Worm (Caenorhabditis elegans) whole organism, L4/young adult: ENCODE measurements around the gene F43B10.1.

Experiments
- W03F9.2 ChIP-seq: fragments of 150-350 bp; optimal IDR thresholded peaks from 2 replicates; lab custom pipeline; 2014; ENCODE audit warnings: missing biosample characterization, missing genetic modification characterization
- dao-5 ChIP-seq: sonication (generic microtip); optimal IDR thresholded peaks from 2 replicates; lab custom pipeline; 2016; ENCODE audit warnings: missing genotype, missing genetic modification characterization, moderate library complexity, missing compliant biosample characterization
- him-1 ChIP-seq: sonication (generic microtip); optimal IDR thresholded peaks from 2 replicates; lab custom pipeline; 2016; ENCODE audit warnings: missing genotype, missing genetic modification reagents, missing genetic modification characterization, missing compliant biosample characterization

Gene F43B10.1

ce11 chrX:16678097-16678496 lies 15.5 kb upstream of the F43B10.1 start:
- TF ChIP-seq dao-5 (tag; lab: Kevin White, UChicago) (no peak), W03F9.2 (tag; lab: Kevin White, UChicago) (no peak), him-1 (no peak)

DNA sequence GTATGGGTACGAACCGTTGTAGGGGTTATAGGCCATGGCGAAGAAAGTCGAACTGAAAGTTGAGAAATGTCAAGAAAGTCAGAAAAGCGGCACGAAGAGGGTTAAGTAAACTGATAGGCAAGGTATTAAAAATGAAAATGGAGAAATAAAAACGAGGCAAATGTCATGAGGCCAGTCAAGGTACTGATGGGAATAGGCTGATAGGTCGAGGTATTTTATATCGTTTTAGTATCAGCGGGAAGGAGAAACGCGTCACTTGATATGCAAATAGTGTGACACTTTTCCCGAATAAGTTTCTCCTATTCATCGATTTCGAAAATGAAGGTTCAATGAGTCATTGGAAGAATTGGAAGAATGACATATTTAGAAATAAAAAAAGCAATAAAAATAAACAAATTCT lies 15.0 kb upstream of the F43B10.1 start, which contains the start of gene F22H10.3:
Gene F22H10.3, minus strand, starts transcription at position 36 of the 400 bp plus-strand sequence.
- no peak for TF ChIP-seq him-1
- no peak for TF ChIP-seq W03F9.2 (tag; lab: Kevin White, UChicago)
- no peak for TF ChIP-seq dao-5 (tag; lab: Kevin White, UChicago)

- TF ChIP-seq W03F9.2 (tag; lab: Kevin White, UChicago): no peak
- no peak for TF ChIP-seq him-1
- TF ChIP-seq dao-5 (tag; lab: Kevin White, UChicago): no peak
Measured at ce11 chrX:16675712-16676111, 13.1 kb upstream of the F43B10.1 start.

ce11 chrX:16674632-16675031 lies 12.0 kb upstream of the F43B10.1 start, which contains the start of gene tag-343:
Gene tag-343 (minus strand): TSS chrX:16674732.
- TF ChIP-seq dao-5 (tag; lab: Kevin White, UChicago) (no peak), W03F9.2 (tag; lab: Kevin White, UChicago) (no peak), him-1 (no peak)

DNA sequence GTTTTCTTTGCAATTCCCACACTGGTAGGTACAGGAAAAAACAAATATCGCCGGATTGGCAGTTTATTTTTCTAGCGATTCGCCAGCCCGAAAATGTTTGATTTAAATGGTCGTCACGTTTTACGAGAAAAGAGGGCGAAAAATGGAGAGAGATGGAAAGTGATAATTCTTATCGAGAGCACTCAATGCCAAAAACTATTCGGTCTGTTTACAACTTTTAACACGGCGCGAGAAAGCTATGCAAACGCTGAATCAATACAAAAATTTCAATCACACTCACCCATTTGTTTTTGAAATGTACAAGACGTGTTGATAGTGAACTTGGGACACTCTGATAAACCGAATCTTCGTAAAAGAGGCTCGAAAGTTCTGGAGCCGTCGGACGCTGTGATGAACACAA lies 10.0 kb upstream of the F43B10.1 start:
- TF ChIP-seq him-1 (no peak), W03F9.2 (tag; lab: Kevin White, UChicago) (no peak), dao-5 (tag; lab: Kevin White, UChicago) (no peak)

- no peak for TF ChIP-seq him-1
- no peak for TF ChIP-seq dao-5 (tag; lab: Kevin White, UChicago)
- no peak for TF ChIP-seq W03F9.2 (tag; lab: Kevin White, UChicago)
Measured at ce11 chrX:16671234-16671633, 8.6 kb upstream of the F43B10.1 start.

ce11 chrX:16669106-16669505 lies 6.5 kb upstream of the F43B10.1 start:
- TF ChIP-seq him-1: no peak
- TF ChIP-seq dao-5 (tag; lab: Kevin White, UChicago): no peak
- no peak for TF ChIP-seq W03F9.2 (tag; lab: Kevin White, UChicago)

- TF ChIP-seq W03F9.2 (tag; lab: Kevin White, UChicago) (no peak), him-1 (no peak), dao-5 (tag; lab: Kevin White, UChicago) (no peak)
Measured at ce11 chrX:16667515-16667914, 4.9 kb upstream of the F43B10.1 start.

DNA sequence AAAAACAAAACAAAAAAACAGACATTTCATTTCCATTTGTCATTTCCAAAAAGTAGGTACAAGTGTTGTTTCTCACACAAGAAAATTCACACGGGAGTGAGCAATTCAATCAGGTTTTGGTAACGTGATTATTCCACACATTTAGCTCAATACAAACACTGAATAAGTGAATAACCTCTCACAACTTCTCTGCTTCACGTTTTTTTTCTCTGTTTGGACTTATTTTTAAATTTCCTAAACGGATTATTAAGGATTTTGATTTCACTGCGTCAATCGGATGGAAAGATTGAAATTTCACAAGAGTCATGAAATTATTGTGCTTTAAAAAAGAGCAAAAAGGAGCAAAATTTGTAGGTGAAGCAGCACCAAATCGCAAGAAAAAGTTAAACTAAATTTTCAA lies 2.4 kb downstream of the F43B10.1 start:
- TF ChIP-seq W03F9.2 (tag; lab: Kevin White, UChicago) (no peak), dao-5 (tag; lab: Kevin White, UChicago) (no peak), him-1 (no peak)

DNA sequence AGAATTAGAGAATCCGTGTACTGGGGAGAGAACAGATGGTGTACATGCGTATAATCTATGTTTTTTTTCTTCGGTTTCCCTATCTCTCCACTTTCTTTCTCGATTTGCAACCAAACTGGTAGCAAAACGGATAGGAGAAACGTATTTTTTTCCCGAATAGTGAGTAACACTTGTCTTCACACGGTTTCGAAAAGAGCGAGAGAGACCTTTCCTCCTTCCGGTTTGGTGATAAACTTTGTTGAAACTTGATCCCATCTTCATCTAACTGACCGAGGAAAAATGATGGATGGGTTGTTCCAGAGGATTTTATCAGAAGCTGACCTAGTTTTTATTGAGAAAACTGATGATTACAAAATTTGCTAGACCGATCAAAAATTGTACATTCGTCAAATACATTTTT lies 4.3 kb downstream of the F43B10.1 start:
- TF ChIP-seq him-1: no peak
- no peak for TF ChIP-seq dao-5 (tag; lab: Kevin White, UChicago)
- TF ChIP-seq W03F9.2 (tag; lab: Kevin White, UChicago): no peak

DNA sequence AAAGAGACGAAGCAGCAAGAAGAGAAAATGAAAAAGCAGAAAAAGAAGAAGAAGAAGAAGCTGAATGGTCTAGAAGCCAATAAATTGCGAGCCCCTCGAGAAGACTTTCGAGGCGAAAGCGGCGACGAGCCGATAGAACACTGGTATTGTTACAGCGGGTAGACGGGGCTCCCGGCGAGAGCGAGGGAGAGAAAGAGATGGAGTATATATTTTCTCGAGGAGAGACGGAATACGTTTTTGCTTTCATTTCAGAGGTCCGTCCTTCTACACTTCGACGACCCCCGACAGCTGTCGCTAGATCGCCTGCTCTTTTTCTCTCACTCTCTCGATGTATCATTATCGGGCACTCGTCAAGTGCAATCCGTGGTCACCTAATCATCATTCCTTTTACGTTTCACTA lies 7.3 kb downstream of the F43B10.1 start:
- no peak for TF ChIP-seq him-1
- no peak for TF ChIP-seq W03F9.2 (tag; lab: Kevin White, UChicago)
- TF ChIP-seq dao-5 (tag; lab: Kevin White, UChicago): no peak

DNA sequence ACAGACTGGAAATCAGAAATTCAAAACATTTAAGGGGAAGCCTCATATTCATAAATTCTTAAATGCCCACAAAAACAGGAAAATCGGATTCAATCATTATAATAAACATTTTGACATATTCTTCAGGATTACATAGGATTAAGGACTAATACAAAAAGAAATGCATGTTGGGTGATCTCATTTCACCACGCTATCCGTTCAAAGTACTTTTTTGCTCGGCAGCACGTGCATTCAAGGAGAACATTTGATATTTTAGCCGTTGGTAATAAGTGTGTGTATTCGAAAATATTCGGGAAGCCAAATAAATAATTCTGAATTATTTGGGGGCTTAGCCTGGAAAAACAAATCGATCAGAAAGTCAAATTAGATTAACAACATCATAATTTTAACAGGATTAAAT lies 12.0 kb downstream of the F43B10.1 start:
- no peak for TF ChIP-seq dao-5 (tag; lab: Kevin White, UChicago)
- no peak for TF ChIP-seq W03F9.2 (tag; lab: Kevin White, UChicago)
- TF ChIP-seq him-1: no peak

DNA sequence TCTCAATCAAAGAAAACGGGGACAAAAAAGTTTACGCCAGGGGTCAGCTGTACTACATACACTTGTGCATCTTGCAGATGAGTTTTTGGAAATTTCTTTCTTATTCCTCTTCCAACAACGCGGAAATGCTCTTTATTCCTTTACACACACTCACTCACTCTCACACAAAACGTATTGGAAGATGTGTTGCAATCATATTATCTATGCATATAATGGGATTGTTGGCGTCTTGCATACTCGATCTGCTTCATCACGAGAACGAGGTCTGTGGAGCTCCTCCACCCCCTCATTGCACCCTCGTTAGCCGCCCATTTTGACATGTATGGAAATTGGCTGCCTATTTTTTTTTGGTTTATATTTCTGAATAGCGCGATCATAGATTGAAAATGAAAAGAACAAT lies 13.8 kb downstream of the F43B10.1 start:
- no peak for TF ChIP-seq W03F9.2 (tag; lab: Kevin White, UChicago)
- no peak for TF ChIP-seq dao-5 (tag; lab: Kevin White, UChicago)
- no peak for TF ChIP-seq him-1

- TF ChIP-seq W03F9.2 (tag; lab: Kevin White, UChicago) (no peak), him-1 (no peak), dao-5 (tag; lab: Kevin White, UChicago) (no peak)
Measured at ce11 chrX:16647222-16647621, 15.4 kb downstream of the F43B10.1 start.

DNA sequence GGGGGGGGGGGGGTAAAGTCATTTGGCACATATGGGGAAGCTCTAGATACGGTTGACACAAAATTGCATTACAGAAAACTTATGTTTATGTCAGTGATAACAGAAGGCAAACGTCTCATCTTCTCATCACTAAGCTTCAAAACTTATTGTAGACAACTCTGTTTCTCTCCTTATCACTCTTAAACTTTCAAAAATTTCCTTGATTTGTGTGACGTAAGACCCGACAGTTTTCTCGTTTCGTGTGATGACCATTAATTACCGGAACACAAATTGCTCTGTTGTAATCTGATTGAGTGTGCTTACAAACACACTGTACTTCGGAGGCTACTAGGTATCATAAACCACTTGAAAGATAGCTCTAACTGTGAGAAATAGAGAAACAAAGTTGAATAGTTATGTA lies 17.7 kb downstream of the F43B10.1 start:
- TF ChIP-seq W03F9.2 (tag; lab: Kevin White, UChicago): no peak
- TF ChIP-seq him-1: no peak
- no peak for TF ChIP-seq dao-5 (tag; lab: Kevin White, UChicago)
